Worm (Caenorhabditis elegans): ENCODE measurements around the gene Y54E2A.5.

Y54E2A.5 gene

ce11 chrII:14798047-14798522, 40.5 kb upstream of the Y54E2A.5 start, which contains the start of gene tbc-20 (continued):
- TF ChIP-seq D2030.7 (GFP tag; IDR thresholded peaks at IDR 0.05) (peak; percentile 62), repo-1 (tag; optimal IDR thresholded peaks at IDR 0.05) (no peak), ekl-4 (GFP tag; IDR thresholded peaks at IDR 0.05) (peak; percentile 57; the same call in 1 of the 2 replicates), attf-6 (GFP tag; IDR thresholded peaks at IDR 0.05) (0 out of 2 replicates have a peak, but pooled peaks have one; percentile 19), snpc-1.1 (tag; optimal IDR thresholded peaks at IDR 0.05; ENCODE audit: insufficient read depth) (peak; percentile 74), snpc-1.3 (tag; optimal IDR thresholded peaks at IDR 0.05; ENCODE audit: insufficient read depth) (peak; percentile 59), ztf-18 (tag; optimal IDR thresholded peaks at IDR 0.05) (no peak), ccch-3 (GFP tag; optimal IDR thresholded peaks at IDR 0.05) (no peak), madf-8 (GFP tag; conservative IDR thresholded peaks at IDR 0.05) (peak; percentile 74), F37B4.10 (GFP tag; IDR thresholded peaks at IDR 0.05) (no peak), ztf-26 (tag; optimal IDR thresholded peaks at IDR 0.05) (no peak), ztf-25 (GFP tag; IDR thresholded peaks at IDR 0.05) (no peak), nfya-1 (tag; optimal IDR thresholded peaks at IDR 0.05; ENCODE audit: borderline replicate concordance, insufficient read depth) (no peak), F39B2.1 (GFP tag; IDR thresholded peaks at IDR 0.05) (no peak), unc-130 (GFP tag; optimal IDR thresholded peaks at IDR 0.05) (peak; percentile 12), efl-1 (GFP tag; optimal IDR thresholded peaks at IDR 0.05) (peak; percentile 40), dpl-1 (GFP tag; optimal IDR thresholded peaks at IDR 0.05) (no peak), egrh-3 (GFP tag; IDR thresholded peaks at IDR 0.05) (no peak), ceh-58 (GFP tag; IDR thresholded peaks at IDR 0.05) (no peak), B0035.1 (tag; optimal IDR thresholded peaks at IDR 0.05) (no peak), T26A5.8 (tag; optimal IDR thresholded peaks at IDR 0.05) (no peak), egl-44 (GFP tag; IDR thresholded peaks at IDR 0.05) (no peak), madf-6 (GFP tag; IDR thresholded peaks at IDR 0.05) (peak; percentile 76), mxl-1 (tag; optimal IDR thresholded peaks at IDR 0.05) (no peak), sdz-38 (tag; optimal IDR thresholded peaks at IDR 0.05) (no peak), hlh-12 (tag; optimal IDR thresholded peaks at IDR 0.05) (no peak), attf-5 (GFP tag; optimal IDR thresholded peaks at IDR 0.05) (no peak), bed-1 (GFP tag; IDR thresholded peaks at IDR 0.05) (no peak), zfh-2 (GFP tag; conservative IDR thresholded peaks at IDR 0.05) (no peak), him-1 (tag; optimal IDR thresholded peaks at IDR 0.05) (peak; percentile 34), ztf-22 (GFP tag; optimal IDR thresholded peaks at IDR 0.05) (no peak), lin-35 (GFP tag; optimal IDR thresholded peaks at IDR 0.05) (peak in 1 of 3 experiments; percentile 28), snpc-4 (GFP tag; optimal IDR thresholded peaks at IDR 0.05) (peak; percentile 49), snpc-4 (tag; optimal IDR thresholded peaks at IDR 0.05) (peak in 3 of 4 experiments; percentile 46 to 73 (median 68)), xnd-1 (tag; optimal IDR thresholded peaks at IDR 0.05) (peak; percentile 56), F33H1.4 (GFP tag; IDR thresholded peaks at IDR 0.05) (peak; percentile 56), ztf-3 (GFP tag; optimal IDR thresholded peaks at IDR 0.05) (no peak), Y56A3A.18 (GFP tag; IDR thresholded peaks at IDR 0.05) (no peak), tbp1 (GFP tag; optimal IDR thresholded peaks at IDR 0.05) (peak; percentile 26), ceh-100 (GFP tag; IDR thresholded peaks at IDR 0.05) (no peak)

All from whole organism, young adult.